Fruit fly (Drosophila melanogaster): ENCODE measurements around the gene ed.

The ed gene

DNA sequence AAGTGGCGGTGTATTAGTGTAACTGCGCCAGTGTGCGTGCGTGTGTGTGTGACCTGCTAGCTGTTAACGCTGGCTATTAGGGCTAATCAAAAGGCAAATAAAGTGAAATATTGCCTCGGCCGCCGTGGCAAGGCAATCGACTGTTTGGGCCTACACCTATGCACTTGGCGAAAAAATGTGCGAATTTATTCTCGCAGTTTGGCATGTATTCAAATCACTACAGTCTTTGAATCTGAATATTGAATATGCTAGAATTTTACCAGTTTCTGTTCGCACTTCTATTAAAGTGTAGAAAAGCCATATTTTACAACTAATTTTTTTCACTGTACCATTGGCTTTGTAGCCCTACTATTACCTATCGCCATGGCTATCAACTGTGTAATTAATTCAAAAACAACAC lies 49.6 kb downstream of the ed start (continued):
- TF ChIP-seq CG17361 (GFP tag; IDR thresholded peaks at IDR 0.05) (peak; percentile 52), CG14050 (GFP tag; IDR thresholded peaks at IDR 0.05) (peak; percentile 82), ewg (GFP tag; optimal IDR thresholded peaks at IDR 0.05) (peak; percentile 64), zf30C (GFP tag; optimal IDR thresholded peaks at IDR 0.05) (peak; percentile 44), CG43689 (GFP tag; IDR thresholded peaks at IDR 0.05) (peak; percentile 87), shn (GFP tag; optimal IDR thresholded peaks at IDR 0.05) (peak; percentile 61), CG8765 (GFP tag; IDR thresholded peaks at IDR 0.05) (0 out of 2 replicates have a peak, but pooled peaks have one; percentile 24), MBD-R2 (GFP tag; IDR thresholded peaks at IDR 0.05) (no peak; the same call in 1 of the 2 replicates), CG6683 (GFP tag; optimal IDR thresholded peaks at IDR 0.05) (no peak), tup (GFP tag; optimal IDR thresholded peaks at IDR 0.05) (no peak), CG4617 (GFP tag; optimal IDR thresholded peaks at IDR 0.05; ENCODE audit: borderline replicate concordance) (peak; percentile 21), Fer2 (tag; optimal IDR thresholded peaks at IDR 0.05) (no peak), chn (GFP tag; optimal IDR thresholded peaks at IDR 0.05) (peak; percentile 89), repo (GFP tag; optimal IDR thresholded peaks at IDR 0.05) (peak; percentile 38), CG14710 (tag; optimal IDR thresholded peaks at IDR 0.05) (peak; percentile 13), CG6813 (GFP tag; optimal IDR thresholded peaks at IDR 0.05) (peak; percentile 34), schlank (tag; optimal IDR thresholded peaks at IDR 0.05) (no peak), esg (GFP tag; conservative IDR thresholded peaks at IDR 0.05) (peak; percentile 85), fru (optimal IDR thresholded peaks at IDR 0.05) (no peak), CG13894 (tag; optimal IDR thresholded peaks at IDR 0.05) (no peak), bcd (GFP tag; optimal IDR thresholded peaks at IDR 0.05) (peak; percentile 54), amos (GFP tag; IDR thresholded peaks at IDR 0.05; ENCODE audit: partially characterized antibody) (no peak), CG4854 (GFP tag; optimal IDR thresholded peaks at IDR 0.05) (peak; percentile 39), Sry-β (GFP tag; optimal IDR thresholded peaks at IDR 0.05) (no peak), CG34224 (GFP tag; IDR thresholded peaks at IDR 0.05; ENCODE audit: partially characterized antibody) (no peak), BEAF-32 (GFP tag; optimal IDR thresholded peaks at IDR 0.05) (no peak), ac (GFP tag; optimal IDR thresholded peaks at IDR 0.05) (no peak), az2 (GFP tag; optimal IDR thresholded peaks at IDR 0.05) (peak; percentile 74), chif (GFP tag; optimal IDR thresholded peaks at IDR 0.05) (peak; percentile 82 to 90), nerfin-2 (GFP tag; IDR thresholded peaks at IDR 0.05; ENCODE audit: partially characterized antibody) (no peak), toy (GFP tag; IDR thresholded peaks at IDR 0.05) (0 out of 2 replicates have a peak, but pooled peaks have one; percentile 54), HLHmδ (GFP tag; optimal IDR thresholded peaks at IDR 0.05) (no peak), CG1647 (GFP tag; optimal IDR thresholded peaks at IDR 0.05) (peak; percentile 10), CG30403 (GFP tag; optimal IDR thresholded peaks at IDR 0.05) (peak; percentile 82), CG1024 (GFP tag; IDR thresholded peaks at IDR 0.05) (peak; percentile 66), CG8924 (tag; optimal IDR thresholded peaks at IDR 0.05) (peak; percentile 77), zen2 (GFP tag; IDR thresholded peaks at IDR 0.05; ENCODE audit: partially characterized antibody) (no peak), lola (GFP tag; optimal IDR thresholded peaks at IDR 0.05) (peak in 1 of 3 experiments; percentile 36), pum (GFP tag; optimal IDR thresholded peaks at IDR 0.05) (peak; percentile 64), eve (GFP tag; optimal IDR thresholded peaks at IDR 0.05) (peak in 1 of 2 experiments; percentile 63), Atf-2 (GFP tag; optimal IDR thresholded peaks at IDR 0.05) (peak; percentile 66), Oaz (GFP tag; IDR thresholded peaks at IDR 0.05) (peak; percentile 86), CG6689 (GFP tag; IDR thresholded peaks at IDR 0.05) (peak; percentile 81), CG11696 (GFP tag; IDR thresholded peaks at IDR 0.05) (peak; percentile 71), CG13624 (GFP tag; optimal IDR thresholded peaks at IDR 0.05) (peak; percentile 73), CG6272 (GFP tag; IDR thresholded peaks at IDR 0.05) (peak; percentile 65), Ptx1 (GFP tag; IDR thresholded peaks at IDR 0.05) (peak; percentile 94), Side (GFP tag; optimal IDR thresholded peaks at IDR 0.05) (peak; percentile 57), ssp (GFP tag; IDR thresholded peaks at IDR 0.05) (peak; percentile 72), CG4820 (GFP tag; optimal IDR thresholded peaks at IDR 0.05) (peak; percentile 46), CG10274 (GFP tag; optimal IDR thresholded peaks at IDR 0.05) (peak; percentile 31)
